Worm (Caenorhabditis elegans) whole organism, early embryonic: ENCODE results near the gene tctn-1.

Source experiments
- B0310.2 ChIP-seq: sonication (generic microtip); optimal IDR thresholded peaks from 2 replicates; lab custom pipeline; 2016; ENCODE audit warnings: mild to moderate bottlenecking, missing genetic modification characterization, missing compliant biosample characterization
- F13C5.2 ChIP-seq: sonication (generic microtip); optimal IDR thresholded peaks from 2 replicates; lab custom pipeline; 2017; ENCODE audit warnings: mild to moderate bottlenecking, missing genetic modification characterization, inconsistent platforms, missing compliant biosample characterization
- aly-1 ChIP-seq: sonication (generic microtip); optimal IDR thresholded peaks from 2 replicates; lab custom pipeline; 2016; ENCODE audit warnings: missing genetic modification characterization, missing compliant biosample characterization
- ama-1 ChIP-seq: fragments of 150-350 bp; optimal IDR thresholded peaks from 2 replicates; lab custom pipeline; 2014
- ceh-13 ChIP-seq: fragments of 200-800 bp; sonication (Bioruptor generic); optimal IDR thresholded peaks from 2 replicates; lab custom pipeline; 2018; ENCODE audit warnings: mild to moderate bottlenecking, missing genetic modification characterization, missing compliant biosample characterization
- ceh-36 ChIP-seq: sonication (generic microtip); optimal IDR thresholded peaks from 2 replicates; lab custom pipeline; 2016; ENCODE audit warnings: missing genetic modification characterization, inconsistent platforms, missing compliant biosample characterization
- ets-7 ChIP-seq: sonication (generic microtip); optimal IDR thresholded peaks from 2 replicates; lab custom pipeline; 2016; ENCODE audit warnings: missing genotype, missing genetic modification characterization, missing compliant biosample characterization
- flt-1 ChIP-seq: fragments of 200-800 bp; sonication (Bioruptor generic); IDR thresholded peaks from 2 replicates; pipeline ENCODE4 v1.3.6; 2022; ENCODE audit warnings: missing genetic modification characterization, missing compliant biosample characterization
- hmbx-1 ChIP-seq: sonication (generic microtip); optimal IDR thresholded peaks from 2 replicates; lab custom pipeline; 2016; ENCODE audit warnings: mild to moderate bottlenecking, missing genetic modification characterization, missing compliant biosample characterization
- hmg-4 ChIP-seq: fragments of 200-800 bp; sonication (Bioruptor generic); optimal IDR thresholded peaks from 2 replicates; lab custom pipeline; 2018; ENCODE audit warnings: mild to moderate bottlenecking, missing genetic modification characterization, missing compliant biosample characterization
- hnd-1 ChIP-seq: sonication (generic microtip); optimal IDR thresholded peaks from 2 replicates; lab custom pipeline; 2016; ENCODE audit warnings: missing genetic modification characterization, missing compliant biosample characterization
- pes-1 ChIP-seq: fragments of 200-800 bp; sonication (Bioruptor generic); IDR thresholded peaks from 2 replicates; pipeline ENCODE4 v1.3.6; 2022; ENCODE audit warnings: missing genetic modification reagents, missing genetic modification characterization, missing compliant biosample characterization
- scrt-1 ChIP-seq: fragments of 200-800 bp; sonication (Bioruptor generic); IDR thresholded peaks from 2 replicates; pipeline ENCODE4 v1.3.6; 2022; ENCODE audit warnings: missing genetic modification characterization, missing compliant biosample characterization
- sea-1 ChIP-seq: fragments of 200-800 bp; sonication (Bioruptor generic); conservative IDR thresholded peaks from 2 replicates; pipeline ENCODE4 v1.3.6; 2022; ENCODE audit warnings: missing genetic modification characterization, missing compliant biosample characterization
- tbx-11 ChIP-seq: fragments of 200-800 bp; sonication (Bioruptor generic); IDR thresholded peaks from 2 replicates; pipeline ENCODE4 v1.3.6; 2022; ENCODE audit warnings: missing genetic modification characterization, missing compliant biosample characterization
- tbx-37 ChIP-seq: fragments of 200-800 bp; sonication (Bioruptor generic); conservative IDR thresholded peaks from 2 replicates; pipeline ENCODE4 v1.3.6; 2022; ENCODE audit warnings: missing genetic modification reagents, missing genetic modification characterization, missing compliant biosample characterization
- tra-4 ChIP-seq: sonication (generic microtip); optimal IDR thresholded peaks from 2 replicates; lab custom pipeline; 2017; ENCODE audit warnings: missing genetic modification characterization, missing compliant biosample characterization

The tctn-1 gene

ce11 chrIV:4747553-4747952 is at the start of gene tctn-1:
tctn-1 (minus strand) TSS chrIV:4747832.
- TF ChIP-seq F13C5.2 (tag; lab: Kevin White, UChicago): no peak
- no peak for TF ChIP-seq aly-1 (tag; lab: Kevin White, UChicago)
- peak; percentile 14 for TF ChIP-seq ama-1 (lab: Kevin White, UChicago)

ce11 chrIV:4795111-4795510 is 47.5 kb upstream of the tctn-1 start:
- no peak for TF ChIP-seq hnd-1
- no peak for TF ChIP-seq scrt-1 (GFP tag; lab: Robert Waterston, UW)
- no peak for TF ChIP-seq tbx-11 (GFP tag; lab: Robert Waterston, UW)
- TF ChIP-seq tbx-37 (GFP tag; lab: Robert Waterston, UW): no peak
- TF ChIP-seq aly-1 (tag; lab: Kevin White, UChicago): no peak
- TF ChIP-seq ceh-13 (GFP tag; lab: Kevin White, UChicago): no peak
- TF ChIP-seq flt-1 (GFP tag; lab: Robert Waterston, UW): no peak
- TF ChIP-seq B0310.2 (tag; lab: Kevin White, UChicago): no peak
- no peak for TF ChIP-seq hmbx-1 (tag; lab: Kevin White, UChicago)
- no peak for TF ChIP-seq ets-7 (tag; lab: Kevin White, UChicago)
- no peak for TF ChIP-seq F13C5.2 (tag; lab: Kevin White, UChicago)
- TF ChIP-seq pes-1 (GFP tag; lab: Robert Waterston, UW): no peak
- TF ChIP-seq sea-1 (GFP tag; lab: Robert Waterston, UW): no peak
- no peak for TF ChIP-seq ceh-36
- TF ChIP-seq tra-4 (tag; lab: Kevin White, UChicago): no peak
- TF ChIP-seq hmg-4: no peak
- no peak for TF ChIP-seq ama-1 (lab: Kevin White, UChicago)

- TF ChIP-seq tbx-37 (GFP tag; lab: Robert Waterston, UW) (no peak), flt-1 (GFP tag; lab: Robert Waterston, UW) (no peak), ceh-36 (no peak), B0310.2 (tag; lab: Kevin White, UChicago) (no peak)
These were observed 41.8 kb upstream of the tctn-1 start, which contains the start of gene R11E3.1 for ce11 chrIV:4789445-4789844. R11E3.1 (plus strand) TSS chrIV:4789745.

DNA sequence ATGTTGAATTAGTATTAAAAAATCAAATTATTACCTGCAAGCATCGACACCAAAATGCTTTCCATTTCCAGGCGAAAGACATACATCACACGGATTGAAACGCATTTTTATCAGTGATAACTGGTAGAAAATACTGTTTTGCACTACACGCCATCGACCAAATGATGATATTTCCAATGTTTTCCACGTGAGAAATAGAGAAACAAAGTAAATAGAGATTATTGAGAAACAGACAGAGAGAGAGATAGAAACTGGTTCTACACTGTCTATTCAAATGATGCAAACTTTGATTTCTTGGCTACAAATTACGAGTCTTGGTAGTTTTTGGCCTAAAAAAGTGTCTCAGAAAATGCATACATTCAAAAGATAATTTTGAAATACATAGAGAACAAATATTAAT is 40.7 kb upstream of the tctn-1 start, which contains the start of gene nhr-104:
Gene nhr-104, minus strand, starts transcription at position 361 of the 400 bp plus-strand sequence.
- TF ChIP-seq hnd-1 (no peak), ceh-13 (GFP tag; lab: Kevin White, UChicago) (no peak), ets-7 (tag; lab: Kevin White, UChicago) (no peak), F13C5.2 (tag; lab: Kevin White, UChicago) (no peak), ceh-36 (no peak), aly-1 (tag; lab: Kevin White, UChicago) (no peak), hmbx-1 (tag; lab: Kevin White, UChicago) (no peak), hmg-4 (no peak), scrt-1 (GFP tag; lab: Robert Waterston, UW) (no peak), ama-1 (lab: Kevin White, UChicago) (no peak), tbx-11 (GFP tag; lab: Robert Waterston, UW) (no peak), tra-4 (tag; lab: Kevin White, UChicago) (no peak), tbx-37 (GFP tag; lab: Robert Waterston, UW) (no peak), flt-1 (GFP tag; lab: Robert Waterston, UW) (no peak)

ce11 chrIV:4781123-4781522 is 33.5 kb upstream of the tctn-1 start:
- peak; percentile 18 for TF ChIP-seq F13C5.2 (tag; lab: Kevin White, UChicago)
- peak; percentile 55 for TF ChIP-seq hmg-4
- no peak for TF ChIP-seq hmbx-1 (tag; lab: Kevin White, UChicago)

DNA sequence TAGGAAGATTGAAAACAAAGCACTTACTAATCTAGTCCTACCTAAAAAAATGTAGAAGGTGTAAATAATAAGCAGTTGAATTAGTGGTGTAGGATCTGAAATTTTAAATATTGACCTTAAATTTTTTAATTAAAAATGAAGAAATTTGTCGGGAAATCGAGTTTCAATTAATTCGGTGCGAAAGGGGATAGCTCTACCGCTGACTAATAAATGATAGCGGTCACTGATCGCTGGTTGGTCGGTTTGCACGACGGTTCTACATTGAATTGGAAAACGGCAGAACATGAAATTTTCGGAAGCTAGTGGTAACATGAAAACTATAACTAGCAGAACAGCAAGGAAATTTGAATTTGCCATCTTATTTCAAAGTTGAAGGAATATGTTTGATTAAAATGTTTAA is 32.5 kb upstream of the tctn-1 start, which contains the start of gene set-15:
Gene set-15, minus strand, starts transcription at position 101 of the 400 bp plus-strand sequence.
- no peak for TF ChIP-seq tbx-11 (GFP tag; lab: Robert Waterston, UW)
- no peak for TF ChIP-seq ceh-13 (GFP tag; lab: Kevin White, UChicago)
- TF ChIP-seq flt-1 (GFP tag; lab: Robert Waterston, UW): no peak
- no peak for TF ChIP-seq F13C5.2 (tag; lab: Kevin White, UChicago)
- no peak for TF ChIP-seq ama-1 (lab: Kevin White, UChicago)
- TF ChIP-seq hmbx-1 (tag; lab: Kevin White, UChicago): no peak
- TF ChIP-seq sea-1 (GFP tag; lab: Robert Waterston, UW): no peak
- TF ChIP-seq ets-7 (tag; lab: Kevin White, UChicago): no peak
- TF ChIP-seq tbx-37 (GFP tag; lab: Robert Waterston, UW): no peak
- no peak for TF ChIP-seq pes-1 (GFP tag; lab: Robert Waterston, UW)
- TF ChIP-seq tra-4 (tag; lab: Kevin White, UChicago): no peak

ce11 chrIV:4776501-4776900 is 28.9 kb upstream of the tctn-1 start:
- TF ChIP-seq flt-1 (GFP tag; lab: Robert Waterston, UW) (no peak), ceh-36 (no peak), ets-7 (tag; lab: Kevin White, UChicago) (no peak), tra-4 (tag; lab: Kevin White, UChicago) (no peak), scrt-1 (GFP tag; lab: Robert Waterston, UW) (no peak), B0310.2 (tag; lab: Kevin White, UChicago) (no peak), hnd-1 (no peak)

DNA sequence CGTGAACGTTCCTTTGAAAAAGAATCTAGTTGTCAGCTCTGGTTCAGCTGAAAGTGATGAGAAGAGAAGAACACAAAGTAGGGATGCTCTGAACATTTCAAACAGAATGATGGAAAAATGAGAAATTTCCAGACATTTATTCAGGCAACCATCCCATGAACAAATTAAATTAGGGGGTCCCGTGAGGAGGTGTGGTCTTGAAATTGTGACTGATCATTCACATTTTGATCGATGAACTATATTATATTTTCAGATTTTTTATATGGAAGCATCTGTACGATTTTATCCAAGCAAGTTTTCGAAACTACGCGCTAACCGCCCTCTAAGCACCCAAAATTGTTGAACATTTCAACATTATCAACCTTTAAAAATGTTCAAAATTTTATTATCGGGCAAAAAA is 28.4 kb upstream of the tctn-1 start, which contains the start of gene R11E3.19:
Gene R11E3.19, minus strand, starts transcription at position 101 of the 400 bp plus-strand sequence.
- TF ChIP-seq ama-1 (lab: Kevin White, UChicago) (no peak), tbx-37 (GFP tag; lab: Robert Waterston, UW) (no peak), scrt-1 (GFP tag; lab: Robert Waterston, UW) (no peak), ceh-36 (no peak), hnd-1 (no peak), hmbx-1 (tag; lab: Kevin White, UChicago) (no peak), tra-4 (tag; lab: Kevin White, UChicago) (no peak), B0310.2 (tag; lab: Kevin White, UChicago) (no peak), hmg-4 (no peak)
